Fruit fly (Drosophila melanogaster): ENCODE results near the gene CG31797.

- TF ChIP-seq psq (optimal IDR thresholded peaks at IDR 0.05): no peak
- no peak for TF ChIP-seq Myc (optimal IDR thresholded peaks at IDR 0.05)
Measured at dm6 chr2L:19247245-19247644, 14.8 kb downstream of the CG31797 start.
